Fruit fly (Drosophila melanogaster) whole organism, adult: ENCODE measurements around the gene brm.

Experiments
- CG7101 ChIP-seq: fragments of 200-800 bp; sonication (Bioruptor generic); optimal IDR thresholded peaks from 2 replicates; lab custom pipeline; 2018; ENCODE audit warnings: missing biosample characterization, mild to moderate bottlenecking, missing genetic modification characterization, moderate library complexity
- ovo ChIP-seq: fragments of 200-800 bp; sonication (Bioruptor generic); optimal IDR thresholded peaks from 2 replicates; lab custom pipeline; 2016; ENCODE audit warnings: missing biosample characterization, missing genetic modification characterization

dm6 chr3L:15952287-15952686 is 30.4 kb downstream of the brm start:
- TF ChIP-seq CG7101 (tag; lab: Kevin White, UChicago) (no peak), ovo (GFP tag; lab: Kevin White, UChicago) (no peak)
